Worm (Caenorhabditis elegans) whole organism, L4 larva: ENCODE measurements around the gene F53H2.3.

Experiments
- D1046.2 ChIP-seq: fragments of 200-800 bp; sonication (Bioruptor generic); IDR thresholded peaks from 2 replicates; pipeline ENCODE4 v1.3.6; 2022; ENCODE audit warnings: missing genetic modification characterization, missing compliant biosample characterization
- F37D6.2 ChIP-seq: sonication (generic microtip); optimal IDR thresholded peaks from 2 replicates; lab custom pipeline; 2016; ENCODE audit warnings: mild to moderate bottlenecking, missing genetic modification characterization, missing compliant biosample characterization
- T20F7.1 ChIP-seq: fragments of 200-800 bp; sonication (Bioruptor generic); optimal IDR thresholded peaks from 2 replicates; lab custom pipeline; 2018; ENCODE audit warnings: mild to moderate bottlenecking, missing genetic modification characterization, missing compliant biosample characterization
- T26A8.4 ChIP-seq: fragments of 200-800 bp; sonication (Bioruptor generic); IDR thresholded peaks from 2 replicates; pipeline ENCODE4 v1.3.6; 2022; ENCODE audit warnings: missing genetic modification characterization, missing compliant biosample characterization
- ZK546.5 ChIP-seq, 2 experiments: sonication (generic microtip); optimal IDR thresholded peaks; 2 replicates each; lab custom pipeline; 2017; ENCODE audit warnings: missing biosample characterization in 2 of 2, missing genetic modification characterization in 2 of 2
- cey-2 ChIP-seq: sonication (generic microtip); optimal IDR thresholded peaks from 3 replicates; lab custom pipeline; 2017; ENCODE audit warnings: missing genetic modification characterization, mild to moderate bottlenecking, missing compliant biosample characterization, antibody characterized with exemption, borderline replicate concordance; ENCODE audit not compliant: insufficient read depth
- daf-16 ChIP-seq, 3 experiments: sonication (generic microtip); optimal IDR thresholded peaks; 2 replicates each; lab custom pipeline; 2016 to 2017; ENCODE audit warnings: missing genetic modification characterization in 3 of 3, missing genetic modification reagents in 3 of 3, mild to moderate bottlenecking in 2 of 3, missing compliant biosample characterization in 2 of 3, missing biosample characterization in 1 of 3, moderate library complexity in 1 of 3
- daf-19 ChIP-seq: fragments of 200-800 bp; sonication (Bioruptor generic); conservative IDR thresholded peaks from 2 replicates; pipeline ENCODE4 v1.3.6; 2022; ENCODE audit warnings: missing genetic modification characterization, missing compliant biosample characterization
- dmd-6 ChIP-seq: fragments of 200-800 bp; sonication (Bioruptor generic); IDR thresholded peaks from 2 replicates; pipeline ENCODE4 v1.3.6; 2022; ENCODE audit warnings: missing genetic modification reagents, missing genetic modification characterization, missing compliant biosample characterization
- dmd-8 ChIP-seq: fragments of 200-800 bp; sonication (Bioruptor generic); IDR thresholded peaks from 2 replicates; pipeline ENCODE4 v1.3.6; 2022; ENCODE audit warnings: missing genetic modification characterization, missing compliant biosample characterization
- dpl-1 ChIP-seq: fragments of 150-350 bp; optimal IDR thresholded peaks from 2 replicates; lab custom pipeline; 2014; ENCODE audit warnings: missing biosample characterization, missing genetic modification reagents, missing genetic modification characterization
- duxl-1 ChIP-seq: sonication (generic microtip); optimal IDR thresholded peaks from 2 replicates; lab custom pipeline; 2016; ENCODE audit warnings: mild to moderate bottlenecking, missing genetic modification characterization, moderate library complexity, missing compliant biosample characterization; ENCODE audit not compliant: poor library complexity
- dve-1 ChIP-seq: sonication (generic microtip); optimal IDR thresholded peaks from 2 replicates; lab custom pipeline; 2017; ENCODE audit warnings: antibody characterized with exemption, mild to moderate bottlenecking, missing genetic modification characterization, missing compliant biosample characterization; ENCODE audit not compliant: insufficient read depth
- egl-43 ChIP-seq: fragments of 200-800 bp; sonication (Bioruptor generic); IDR thresholded peaks from 2 replicates; pipeline ENCODE4 v1.3.6; 2022; ENCODE audit warnings: missing genetic modification reagents, missing genetic modification characterization, missing compliant biosample characterization
- fkh-10 ChIP-seq: fragments of 150-350 bp; optimal IDR thresholded peaks from 2 replicates; lab custom pipeline; 2014; ENCODE audit warnings: missing biosample characterization, missing genetic modification reagents, missing genetic modification characterization
- hlh-30 ChIP-seq: sonication (generic microtip); optimal IDR thresholded peaks from 2 replicates; lab custom pipeline; 2017; ENCODE audit warnings: antibody characterized with exemption, mild to moderate bottlenecking, missing genetic modification characterization, missing compliant biosample characterization; ENCODE audit not compliant: insufficient read depth
- hmg-1.1 ChIP-seq: fragments of 200-800 bp; sonication (Bioruptor generic); IDR thresholded peaks from 2 replicates; pipeline ENCODE4 v1.3.6; 2022; ENCODE audit warnings: missing genetic modification reagents, missing genetic modification characterization, missing compliant biosample characterization
- jun-1 ChIP-seq: fragments of 150-350 bp; optimal IDR thresholded peaks from 2 replicates; lab custom pipeline; 2014; ENCODE audit warnings: missing biosample characterization, missing genetic modification reagents, missing genetic modification characterization
- lsy-2 ChIP-seq, 2 experiments: fragments of 150-350 bp in 1 of 2; sonication (generic microtip) in 1 of 2; optimal IDR thresholded peaks; 2 replicates each; lab custom pipeline; 2014 to 2017; ENCODE audit warnings: missing biosample characterization in 2 of 2, missing genetic modification characterization in 2 of 2
- madf-9 ChIP-seq: fragments of 200-800 bp; sonication (Bioruptor generic); conservative IDR thresholded peaks from 2 replicates; pipeline ENCODE4 v1.3.6; 2022; ENCODE audit warnings: missing genetic modification reagents, missing genetic modification characterization, missing compliant biosample characterization
- mdl-1 ChIP-seq, 2 experiments: fragments of 150-350 bp in 1 of 2; sonication (generic microtip) in 1 of 2; optimal IDR thresholded peaks; 2 replicates each; lab custom pipeline; 2014 to 2017; ENCODE audit warnings: missing biosample characterization in 2 of 2, missing genetic modification characterization in 2 of 2
- mep-1 ChIP-seq: fragments of 150-350 bp; sonication (generic microtip); optimal IDR thresholded peaks from 3 replicates; lab custom pipeline; 2014; ENCODE audit warnings: missing biosample characterization, missing genetic modification characterization
- nhr-11 ChIP-seq: fragments of 150-350 bp; optimal IDR thresholded peaks from 2 replicates; lab custom pipeline; 2014; ENCODE audit warnings: missing biosample characterization, missing genetic modification characterization
- nhr-111 ChIP-seq: fragments of 200-800 bp; sonication (Bioruptor generic); optimal IDR thresholded peaks from 2 replicates; lab custom pipeline; 2018; ENCODE audit warnings: mild to moderate bottlenecking, missing genetic modification characterization, missing compliant biosample characterization
- nhr-237 ChIP-seq: sonication (generic microtip); optimal IDR thresholded peaks from 2 replicates; lab custom pipeline; 2017; ENCODE audit warnings: missing biosample characterization, missing genetic modification characterization
- nhr-25 ChIP-seq: sonication (generic microtip); optimal IDR thresholded peaks from 2 replicates; lab custom pipeline; 2017; ENCODE audit warnings: missing genetic modification characterization, mild to moderate bottlenecking, missing compliant biosample characterization, antibody characterized with exemption, moderate library complexity, borderline replicate concordance; ENCODE audit not compliant: insufficient read depth
- nhr-28 ChIP-seq: fragments of 150-350 bp; optimal IDR thresholded peaks from 2 replicates; lab custom pipeline; 2014; ENCODE audit warnings: missing biosample characterization, missing genetic modification characterization
- nhr-48 ChIP-seq: sonication (generic microtip); optimal IDR thresholded peaks from 2 replicates; lab custom pipeline; 2016; ENCODE audit warnings: mild to moderate bottlenecking, missing genetic modification characterization, missing compliant biosample characterization
- nhr-6 ChIP-seq: fragments of 150-350 bp; optimal IDR thresholded peaks from 2 replicates; lab custom pipeline; 2014; ENCODE audit warnings: missing biosample characterization, missing genetic modification characterization
- nhr-77 ChIP-seq: fragments of 150-350 bp; optimal IDR thresholded peaks from 2 replicates; lab custom pipeline; 2014; ENCODE audit warnings: missing biosample characterization, missing genetic modification characterization
- pha-4 ChIP-seq, 2 experiments: fragments of 150-350 bp in 1 of 2; fragments of 200-800 bp in 1 of 2; sonication (Bioruptor generic) in 1 of 2; IDR thresholded peaks in 1 of 2; optimal IDR thresholded peaks in 1 of 2; 2 replicates each; pipeline versions ENCODE4 v1.3.6 to Lab custom; 2014 to 2022; ENCODE audit warnings: missing genetic modification characterization in 2 of 2, missing genetic modification reagents in 2 of 2, missing biosample characterization in 1 of 2, missing compliant biosample characterization in 1 of 2
- rbr-2 ChIP-seq: sonication (generic microtip); optimal IDR thresholded peaks from 2 replicates; lab custom pipeline; 2016; ENCODE audit warnings: missing genotype, missing genetic modification characterization, missing compliant biosample characterization
- saeg-2 ChIP-seq: fragments of 200-800 bp; sonication (Bioruptor generic); IDR thresholded peaks from 2 replicates; pipeline ENCODE4 v1.3.6; 2022; ENCODE audit warnings: missing genetic modification reagents, missing genetic modification characterization, missing compliant biosample characterization
- spr-3 ChIP-seq: fragments of 200-800 bp; sonication (Bioruptor generic); optimal IDR thresholded peaks from 2 replicates; lab custom pipeline; 2018; ENCODE audit warnings: mild to moderate bottlenecking, missing genetic modification characterization, missing compliant biosample characterization
- unc-39 ChIP-seq: sonication (generic microtip); optimal IDR thresholded peaks from 2 replicates; lab custom pipeline; 2017; ENCODE audit warnings: missing biosample characterization, missing genetic modification characterization
- unc-62 ChIP-seq, 3 experiments: fragments of 150-350 bp in 1 of 3; sonication (generic microtip); optimal IDR thresholded peaks in 2 of 3; peaks in 1 of 3; 1 replicate in 1 of 3; 2 replicates in 2 of 3; lab custom pipeline; 2014 to 2017; ENCODE audit warnings: missing biosample characterization in 3 of 3, missing genetic modification characterization in 3 of 3, missing genetic modification reagents in 3 of 3, missing genotype in 1 of 3
- zag-1 ChIP-seq: fragments of 150-350 bp; optimal IDR thresholded peaks from 2 replicates; lab custom pipeline; 2014; ENCODE audit warnings: missing biosample characterization, missing genetic modification characterization
- ztf-11 ChIP-seq: fragments of 150-350 bp; optimal IDR thresholded peaks from 2 replicates; lab custom pipeline; 2014; ENCODE audit warnings: missing biosample characterization, missing genetic modification characterization

The F53H2.3 gene

ce11 chrV:20386942-20387341, 24.6 kb downstream of the F53H2.3 start, which contains the start of gene K02E2.7:
K02E2.7 (minus strand) TSS chrV:20387042.
- TF ChIP-seq zag-1 (tag; lab: Kevin White, UChicago): no peak
- TF ChIP-seq dve-1: no peak
- no peak for TF ChIP-seq ZK546.5 (tag; optimal IDR thresholded peaks at IDR 0.05; lab: Kevin White, UChicago)
- TF ChIP-seq hlh-30 (tag; lab: Kevin White, UChicago): no peak
- TF ChIP-seq nhr-111 (GFP tag; lab: Kevin White, UChicago): no peak
- TF ChIP-seq D1046.2: no peak
- no peak for TF ChIP-seq spr-3 (GFP tag; lab: Kevin White, UChicago)
- TF ChIP-seq egl-43 (GFP tag; lab: Robert Waterston, UW): no peak
- TF ChIP-seq ztf-11: no peak
- no peak for TF ChIP-seq nhr-77 (tag; lab: Kevin White, UChicago)
- no peak for TF ChIP-seq dmd-6 (GFP tag; lab: Robert Waterston, UW)
- TF ChIP-seq saeg-2 (GFP tag; lab: Robert Waterston, UW): no peak
- TF ChIP-seq jun-1 (tag; lab: Kevin White, UChicago): no peak
- TF ChIP-seq unc-39 (tag; lab: Kevin White, UChicago): no peak
- no peak for TF ChIP-seq cey-2
- no peak for TF ChIP-seq nhr-237 (tag; lab: Kevin White, UChicago)
- TF ChIP-seq nhr-25 (tag; lab: Kevin White, UChicago): no peak
- TF ChIP-seq hmg-1.1: no peak
- no peak for TF ChIP-seq madf-9 (GFP tag; lab: Robert Waterston, UW)

- TF ChIP-seq duxl-1 (tag; lab: Kevin White, UChicago): peak; percentile 93
- no peak for TF ChIP-seq pha-4 (GFP tag; IDR thresholded peaks at IDR 0.05; lab: Robert Waterston, UW)
- peak; percentile 25 for TF ChIP-seq pha-4 (tag; optimal IDR thresholded peaks at IDR 0.05; lab: Kevin White, UChicago)
- no peak for TF ChIP-seq dmd-8
- TF ChIP-seq T20F7.1 (GFP tag; lab: Kevin White, UChicago): no peak
- TF ChIP-seq jun-1 (tag; lab: Kevin White, UChicago): no peak
- TF ChIP-seq T26A8.4: no peak
- TF ChIP-seq rbr-2: peak; percentile 29
- TF ChIP-seq unc-62 (GFP tag; optimal IDR thresholded peaks at IDR 0.05 in 1 of 2; lab: Kevin White, UChicago): peak in 1 of 2 experiments; percentile 94
- no peak for TF ChIP-seq unc-62 (tag; optimal IDR thresholded peaks at IDR 0.05; lab: Kevin White, UChicago)
- no peak for TF ChIP-seq daf-16 (GFP tag; optimal IDR thresholded peaks at IDR 0.05; lab: Kevin White, UChicago)
- peak; percentile 9 for TF ChIP-seq daf-16 (tag; optimal IDR thresholded peaks at IDR 0.05; lab: Kevin White, UChicago)
- TF ChIP-seq hmg-1.1: peak; percentile 71
- TF ChIP-seq fkh-10 (GFP tag; lab: Kevin White, UChicago): no peak
- peak; percentile 58 for TF ChIP-seq dve-1
- TF ChIP-seq nhr-111 (GFP tag; lab: Kevin White, UChicago): no peak
- peak in 1 of 2 experiments; percentile 65 for TF ChIP-seq mdl-1 (tag; optimal IDR thresholded peaks at IDR 0.05; lab: Kevin White, UChicago)
- peak; percentile 70 for TF ChIP-seq nhr-6
- TF ChIP-seq nhr-48 (tag; lab: Kevin White, UChicago): no peak
- TF ChIP-seq lsy-2 (tag; optimal IDR thresholded peaks at IDR 0.05; lab: Kevin White, UChicago): peak in 1 of 2 experiments; percentile 60
- peak; percentile 22 for TF ChIP-seq nhr-28
- peak; percentile 58 for TF ChIP-seq mep-1 (tag; lab: Kevin White, UChicago)
- TF ChIP-seq daf-19 (GFP tag; lab: Robert Waterston, UW): no peak
- TF ChIP-seq F37D6.2 (tag; lab: Kevin White, UChicago): no peak
- TF ChIP-seq hlh-30 (tag; lab: Kevin White, UChicago): peak; percentile 89
- peak; percentile 13 for TF ChIP-seq nhr-11 (tag; lab: Kevin White, UChicago)
- peak; percentile 27 for TF ChIP-seq dpl-1
These were observed 28.4 kb downstream of the F53H2.3 start, which contains the start of gene K02E2.11 for ce11 chrV:20383065-20383609. K02E2.11 (plus strand) TSS chrV:20383315.
